Fruit fly (Drosophila melanogaster) whole organism, pupa: Measurements from ENCODE around the gene c11.1.

Source experiments
- CG15710 ChIP-seq: fragments of 200-800 bp; sonication (Bioruptor generic); optimal IDR thresholded peaks from 2 replicates; lab custom pipeline; 2018; ENCODE audit warnings: missing biosample characterization, mild to moderate bottlenecking, missing genetic modification characterization, moderate library complexity
- CG8301 ChIP-seq: fragments of 200-800 bp; sonication (Bioruptor generic); optimal IDR thresholded peaks from 2 replicates; lab custom pipeline; 2018; ENCODE audit warnings: missing biosample characterization, mild to moderate bottlenecking, missing genetic modification characterization

DNA sequence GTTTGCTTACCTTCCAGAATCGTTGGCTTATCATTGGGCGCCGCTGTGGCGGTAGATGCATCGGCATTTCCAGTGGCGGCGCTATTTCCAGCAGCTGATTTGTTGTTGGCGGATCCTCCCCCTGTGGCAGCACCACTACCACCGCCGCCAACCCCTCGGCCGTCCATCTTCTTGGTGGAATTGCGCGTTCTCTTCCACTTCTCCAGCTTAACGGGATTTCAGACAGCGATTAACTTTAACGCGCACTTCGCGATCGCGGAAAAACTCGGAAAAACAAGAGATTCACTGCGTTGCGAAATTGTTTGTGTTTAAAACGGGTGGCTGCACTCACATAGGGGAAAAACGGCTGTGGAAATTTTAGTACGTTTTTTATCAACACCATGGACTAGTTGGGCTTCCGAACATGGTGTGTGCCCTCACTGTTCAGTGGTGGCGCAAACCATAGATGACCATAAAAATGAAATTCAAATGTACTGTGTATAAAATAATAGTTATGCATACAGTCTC is at the start of gene c11.1:
- TF ChIP-seq CG8301 (tag; lab: Kevin White, UChicago), result no peak
- no peak for TF ChIP-seq CG15710 (tag; lab: Kevin White, UChicago)
